Worm (Caenorhabditis elegans): Measurements from ENCODE around the gene nemt-1.

The nemt-1 gene

DNA sequence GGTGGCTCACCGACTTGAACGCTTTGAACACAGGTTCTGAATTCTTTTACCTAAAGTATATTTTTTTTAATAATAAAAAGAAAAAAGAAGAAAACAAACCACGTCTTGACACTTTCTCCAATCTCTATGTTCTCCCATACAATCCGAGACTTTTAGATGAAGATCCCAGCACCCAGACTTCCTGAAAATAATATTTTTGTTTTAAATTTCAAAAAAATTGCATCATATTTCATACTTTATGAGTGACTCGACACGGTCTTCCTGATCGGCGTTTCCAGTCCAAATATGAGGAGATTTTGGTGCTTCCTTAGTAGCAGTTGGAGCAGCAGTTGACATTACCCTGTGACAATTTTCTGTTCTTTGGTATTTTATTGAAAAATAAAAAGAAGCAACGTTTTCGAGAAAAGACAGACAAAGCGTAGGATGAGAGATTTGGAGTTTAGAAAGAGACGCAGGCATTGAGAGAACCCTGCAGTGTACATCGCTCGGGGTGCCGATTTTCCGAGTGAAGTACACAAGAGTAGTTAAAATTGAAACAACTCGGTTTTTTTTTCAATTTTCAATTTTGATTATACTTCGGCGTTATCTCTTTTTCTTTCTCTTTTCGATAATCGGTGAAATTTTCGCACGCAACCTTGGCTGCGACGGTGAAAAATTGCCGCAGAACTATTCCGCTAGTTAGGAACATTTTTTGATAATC, 16.5 kb upstream of the nemt-1 start, which contains the start of the genes coa-4 and T20D3.14 (continued):
- TF ChIP-seq unc-62 (GFP tag; optimal IDR thresholded peaks at IDR 0.05 in 1 of 2): no peak
- TF ChIP-seq unc-62 (tag; optimal IDR thresholded peaks at IDR 0.05): no peak
- TF ChIP-seq php-3 (GFP tag; IDR thresholded peaks at IDR 0.05): no peak
- no peak for TF ChIP-seq ctbp-1 (GFP tag; IDR thresholded peaks at IDR 0.05)
- TF ChIP-seq nhr-77 (tag; optimal IDR thresholded peaks at IDR 0.05): peak; percentile 23
- TF ChIP-seq nhr-76 (tag; optimal IDR thresholded peaks at IDR 0.05): no peak
- TF ChIP-seq sdz-12 (GFP tag; optimal IDR thresholded peaks at IDR 0.05): no peak
- peak; percentile 27 for TF ChIP-seq nhr-28 (tag; optimal IDR thresholded peaks at IDR 0.05)
- no peak for TF ChIP-seq F37D6.2 (tag; optimal IDR thresholded peaks at IDR 0.05)
- no peak for TF ChIP-seq arid-1 (GFP tag; conservative IDR thresholded peaks at IDR 0.05)
- TF ChIP-seq mes-2 (tag; optimal IDR thresholded peaks at IDR 0.05; ENCODE audit: poor library complexity, severe bottlenecking): peak; percentile 56
- TF ChIP-seq aha-1 (tag): peak; percentile 63
- TF ChIP-seq lin-1 (GFP tag; IDR thresholded peaks at IDR 0.05): peak; percentile 49; the same call in 1 of the 2 replicates
- no peak for TF ChIP-seq lin-15B (tag; optimal IDR thresholded peaks at IDR 0.05)
- TF ChIP-seq daf-16 (GFP tag; optimal IDR thresholded peaks at IDR 0.05): no peak
- TF ChIP-seq daf-16 (tag; optimal IDR thresholded peaks at IDR 0.05): peak; percentile 64
- no peak for TF ChIP-seq nhr-41 (GFP tag; IDR thresholded peaks at IDR 0.05)
- TF ChIP-seq lsy-2 (tag; optimal IDR thresholded peaks at IDR 0.05): peak in 1 of 2 experiments; percentile 57
- 0 out of 2 replicates have a peak, but pooled peaks have one; percentile 40 for TF ChIP-seq hmg-1.1 (GFP tag; IDR thresholded peaks at IDR 0.05)
- no peak for TF ChIP-seq saeg-2 (GFP tag; IDR thresholded peaks at IDR 0.05)
- TF ChIP-seq ceh-44 (GFP tag; IDR thresholded peaks at IDR 0.05): no peak
- peak; percentile 57 for TF ChIP-seq hlh-30 (tag; optimal IDR thresholded peaks at IDR 0.05; ENCODE audit: insufficient read depth)
- TF ChIP-seq dmd-6 (GFP tag; IDR thresholded peaks at IDR 0.05): peak; percentile 75
- no peak for TF ChIP-seq Y75B8A.6 (GFP tag; IDR thresholded peaks at IDR 0.05)
- no peak for TF ChIP-seq ztf-7 (tag; optimal IDR thresholded peaks at IDR 0.05)
- no peak for TF ChIP-seq nhr-25 (tag; optimal IDR thresholded peaks at IDR 0.05; ENCODE audit: borderline replicate concordance, insufficient read depth)
- TF ChIP-seq lin-13 (GFP tag; optimal IDR thresholded peaks at IDR 0.05): no peak
- TF ChIP-seq set-16 (GFP tag; IDR thresholded peaks at IDR 0.05): no peak
- TF ChIP-seq dmd-8 (GFP tag; IDR thresholded peaks at IDR 0.05): no peak
- peak; percentile 29; the same call in 1 of the 2 replicates for TF ChIP-seq lin-38 (GFP tag; IDR thresholded peaks at IDR 0.05)
- no peak for TF ChIP-seq unc-39 (tag; optimal IDR thresholded peaks at IDR 0.05)
- no peak for TF ChIP-seq ama-1 (optimal IDR thresholded peaks at IDR 0.05)

DNA sequence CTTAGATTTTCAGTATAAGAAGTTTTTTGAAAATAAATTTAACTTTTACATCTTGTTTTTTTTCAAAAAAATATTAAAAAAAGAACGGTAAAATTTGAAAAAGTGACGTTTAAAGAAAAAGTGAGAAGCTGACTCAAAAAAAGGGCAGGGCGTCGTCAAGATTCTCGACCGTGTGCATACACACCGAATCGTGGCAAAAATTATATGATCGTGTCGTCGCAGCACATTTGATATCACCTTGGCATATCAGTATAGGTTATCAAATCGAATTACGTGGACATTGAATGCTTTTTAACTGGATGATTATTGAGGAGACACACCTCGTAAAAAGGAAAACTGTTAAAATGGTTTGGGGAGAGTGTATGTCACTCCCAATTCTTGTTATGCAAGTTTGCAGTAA, 13.8 kb upstream of the nemt-1 start:
- TF ChIP-seq T26A8.4 (GFP tag; IDR thresholded peaks at IDR 0.05): no peak
- TF ChIP-seq nhr-76 (tag; optimal IDR thresholded peaks at IDR 0.05): no peak
- TF ChIP-seq ceh-28 (tag; optimal IDR thresholded peaks at IDR 0.05): no peak
- TF ChIP-seq zfp-2 (tag; optimal IDR thresholded peaks at IDR 0.05): no peak
- no peak for TF ChIP-seq unc-39 (tag; optimal IDR thresholded peaks at IDR 0.05)
- peak; percentile 79 for TF ChIP-seq hlh-11 (tag; optimal IDR thresholded peaks at IDR 0.05)
- TF ChIP-seq pqm-1 (tag; optimal IDR thresholded peaks at IDR 0.05): peak; percentile 97
- TF ChIP-seq daf-12 (tag; optimal IDR thresholded peaks at IDR 0.05): no peak
- no peak for TF ChIP-seq ctbp-1 (GFP tag; IDR thresholded peaks at IDR 0.05)
- TF ChIP-seq mep-1 (tag; optimal IDR thresholded peaks at IDR 0.05): peak; percentile 21
- no peak for TF ChIP-seq zfp-3 (GFP tag; conservative IDR thresholded peaks at IDR 0.05)
- TF ChIP-seq set-16 (GFP tag; IDR thresholded peaks at IDR 0.05): no peak
- peak; percentile 34 for TF ChIP-seq ama-1 (optimal IDR thresholded peaks at IDR 0.05)
- TF ChIP-seq F49E8.2 (tag; optimal IDR thresholded peaks at IDR 0.05; ENCODE audit: borderline replicate concordance): no peak
- no peak for TF ChIP-seq dmd-9 (GFP tag; IDR thresholded peaks at IDR 0.05)
- TF ChIP-seq zag-1 (tag; optimal IDR thresholded peaks at IDR 0.05): no peak
- TF ChIP-seq ceh-20 (GFP tag; IDR thresholded peaks at IDR 0.05): no peak
- no peak for TF ChIP-seq dmd-8 (GFP tag; IDR thresholded peaks at IDR 0.05)
- TF ChIP-seq spr-1 (tag; optimal IDR thresholded peaks at IDR 0.05): no peak
- TF ChIP-seq dpl-1 (GFP tag; optimal IDR thresholded peaks at IDR 0.05): no peak
- no peak for TF ChIP-seq lin-15B (tag; optimal IDR thresholded peaks at IDR 0.05)
- no peak for TF ChIP-seq lin-39 (tag; optimal IDR thresholded peaks at IDR 0.05)
- TF ChIP-seq D1046.2 (GFP tag; IDR thresholded peaks at IDR 0.05): no peak
- TF ChIP-seq F37D6.2 (tag; optimal IDR thresholded peaks at IDR 0.05): no peak
- TF ChIP-seq nhr-10 (tag; optimal IDR thresholded peaks at IDR 0.05): no peak
- TF ChIP-seq mdt-29 (GFP tag; IDR thresholded peaks at IDR 0.05): no peak
- TF ChIP-seq daf-8 (GFP tag; IDR thresholded peaks at IDR 0.05): no peak

Measured in whole organism, L4 larva.